Worm (Caenorhabditis elegans): ENCODE measurements around the gene hsp-75.

DNA sequence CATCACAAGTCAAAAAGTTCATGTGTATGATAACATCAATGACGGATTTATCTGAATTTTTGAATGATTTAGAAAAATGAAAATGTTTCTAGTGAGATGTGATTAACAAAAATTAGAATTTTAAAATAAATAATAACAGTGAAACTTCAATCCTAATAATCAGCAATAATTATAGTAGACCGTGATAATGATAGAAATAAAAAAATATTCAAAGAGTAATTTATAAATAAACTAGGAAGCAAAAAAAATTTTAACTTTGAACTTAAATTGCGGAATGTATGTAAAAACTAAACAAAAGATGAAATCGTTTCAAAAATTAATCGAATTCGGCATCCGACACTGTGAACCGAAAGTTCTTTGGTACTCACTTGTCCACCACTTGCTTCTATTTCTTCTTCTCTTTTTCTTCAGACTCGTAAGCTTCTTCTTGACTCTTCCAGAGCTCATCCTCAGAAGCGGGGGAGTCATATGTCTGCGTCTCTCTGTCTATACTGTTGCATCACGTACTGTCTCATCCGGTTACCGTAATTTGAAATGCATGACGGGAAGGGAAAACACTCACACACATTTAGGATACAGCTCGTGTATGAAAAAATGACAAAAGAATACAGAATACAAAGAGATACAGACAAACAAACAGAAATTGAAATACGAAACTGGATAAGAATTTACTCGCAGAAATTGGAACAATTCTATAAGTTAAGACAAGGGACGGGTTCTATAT is 33.4 kb downstream of the hsp-75 start, which contains the start of gene mec-14:
- TF ChIP-seq ztf-29 (GFP tag; IDR thresholded peaks at IDR 0.05), result no peak
- no peak for TF ChIP-seq flt-1 (GFP tag; IDR thresholded peaks at IDR 0.05)
- TF ChIP-seq klf-2 (GFP tag; conservative IDR thresholded peaks at IDR 0.05), result no peak
- no peak for TF ChIP-seq ztf-23 (GFP tag; IDR thresholded peaks at IDR 0.05)
- no peak for TF ChIP-seq tab-1 (GFP tag; IDR thresholded peaks at IDR 0.05)
- no peak for TF ChIP-seq T22C8.4 (GFP tag; IDR thresholded peaks at IDR 0.05)
- no peak for TF ChIP-seq med-1 (GFP tag; optimal IDR thresholded peaks at IDR 0.05; ENCODE audit: insufficient read depth)
- no peak for TF ChIP-seq ref-1 (GFP tag; conservative IDR thresholded peaks at IDR 0.05)
